Worm (Caenorhabditis elegans): ENCODE results near the gene cutl-17.

The cutl-17 gene

ce11 chrIV:9401715-9402114 is 55.6 kb downstream of the cutl-17 start, which contains the start of gene F56D5.6:
TSS of gene F56D5.6 (plus strand) at chrIV:9401922.
- TF ChIP-seq nhr-80 (tag; optimal IDR thresholded peaks at IDR 0.05) (peak; percentile 66), ztf-3 (GFP tag; optimal IDR thresholded peaks at IDR 0.05) (no peak)
